Fruit fly (Drosophila melanogaster) whole organism, embryonic: ENCODE data around the gene CG46427.

Source experiments
- ATbp ChIP-seq: fragments of 200-800 bp; sonication (Bioruptor generic); optimal IDR thresholded peaks from 2 replicates; lab custom pipeline; 2017; ENCODE audit warnings: missing biosample characterization, mild to moderate bottlenecking, missing genetic modification characterization, missing genetic modification reagents
- CG10267 ChIP-seq: fragments of 200-800 bp; sonication (Bioruptor generic); optimal IDR thresholded peaks from 2 replicates; lab custom pipeline; 2018; ENCODE audit warnings: missing biosample characterization, mild to moderate bottlenecking, missing genetic modification characterization, moderate library complexity
- CG10654 ChIP-seq: fragments of 200-800 bp; sonication (Bioruptor generic); optimal IDR thresholded peaks from 2 replicates; lab custom pipeline; 2016; ENCODE audit warnings: missing biosample characterization, missing genetic modification characterization
- CG11695 ChIP-seq: fragments of 200-800 bp; sonication (Bioruptor generic); IDR thresholded peaks from 3 replicates; pipeline ENCODE4 v1.3.6; 2022; ENCODE audit warnings: missing biosample characterization, missing genetic modification characterization
- CG11696 ChIP-seq: fragments of 200-800 bp; sonication (Bioruptor generic); IDR thresholded peaks from 2 replicates; pipeline ENCODE4 v1.3.6; 2022; ENCODE audit warnings: missing biosample characterization, missing genetic modification characterization
- CG11723 ChIP-seq: fragments of 200-800 bp; sonication (Bioruptor generic); optimal IDR thresholded peaks from 2 replicates; lab custom pipeline; 2017; ENCODE audit warnings: missing biosample characterization, mild to moderate bottlenecking, missing genetic modification characterization
- CG12071 ChIP-seq: fragments of 200-800 bp; sonication (Bioruptor generic); optimal IDR thresholded peaks from 3 replicates; lab custom pipeline; 2018; ENCODE audit warnings: missing biosample characterization, mild to moderate bottlenecking, missing genetic modification characterization
- CG13775 ChIP-seq: fragments of 200-800 bp; sonication (Bioruptor generic); optimal IDR thresholded peaks from 3 replicates; lab custom pipeline; 2017; ENCODE audit warnings: missing biosample characterization, mild to moderate bottlenecking, missing genetic modification characterization
- CG13894 ChIP-seq: fragments of 200-800 bp; sonication (Bioruptor generic); optimal IDR thresholded peaks from 3 replicates; lab custom pipeline; 2018; ENCODE audit warnings: missing biosample characterization, mild to moderate bottlenecking, missing genetic modification characterization, moderate library complexity
- CG15011 ChIP-seq: fragments of 200-800 bp; sonication (Bioruptor generic); optimal IDR thresholded peaks from 3 replicates; lab custom pipeline; 2018; ENCODE audit warnings: missing biosample characterization, mild to moderate bottlenecking, missing genetic modification characterization
- CG15073 ChIP-seq: fragments of 200-800 bp; sonication (Bioruptor generic); optimal IDR thresholded peaks from 2 replicates; lab custom pipeline; 2016; ENCODE audit warnings: missing biosample characterization, missing genetic modification characterization
- CG1603 ChIP-seq: fragments of 200-800 bp; sonication (Bioruptor generic); optimal IDR thresholded peaks from 2 replicates; lab custom pipeline; 2019; ENCODE audit warnings: missing biosample characterization, mild to moderate bottlenecking, missing genetic modification characterization, moderate library complexity
- CG16863 ChIP-seq: fragments of 200-800 bp; sonication (Bioruptor generic); optimal IDR thresholded peaks from 3 replicates; lab custom pipeline; 2016; ENCODE audit warnings: missing biosample characterization, missing genetic modification characterization
- CG1792 ChIP-seq: fragments of 200-800 bp; sonication (Bioruptor generic); optimal IDR thresholded peaks from 2 replicates; lab custom pipeline; 2016; ENCODE audit warnings: missing biosample characterization, missing genetic modification characterization
- CG18011 ChIP-seq: fragments of 200-800 bp; sonication (Bioruptor generic); optimal IDR thresholded peaks from 2 replicates; lab custom pipeline; 2017; ENCODE audit warnings: missing biosample characterization, missing genetic modification characterization, mild to moderate bottlenecking, moderate library complexity, missing genotype
- CG18764 ChIP-seq: fragments of 200-800 bp; sonication (Bioruptor generic); optimal IDR thresholded peaks from 3 replicates; lab custom pipeline; 2016; ENCODE audit warnings: missing biosample characterization, missing genetic modification characterization
- CG32532 ChIP-seq: fragments of 200-800 bp; sonication (Bioruptor generic); IDR thresholded peaks from 2 replicates; pipeline ENCODE4 v1.3.6; 2022; ENCODE audit warnings: missing biosample characterization, missing genetic modification characterization
- CG33557 ChIP-seq: fragments of 200-800 bp; sonication (Bioruptor generic); optimal IDR thresholded peaks from 2 replicates; lab custom pipeline; 2019; ENCODE audit warnings: missing biosample characterization, mild to moderate bottlenecking, missing genetic modification characterization, moderate library complexity
- CG3847 ChIP-seq: fragments of 200-800 bp; sonication (Bioruptor generic); IDR thresholded peaks from 2 replicates; pipeline ENCODE4 v1.3.6; 2022; ENCODE audit warnings: missing biosample characterization, missing genetic modification characterization
- CG42726 ChIP-seq: fragments of 200-800 bp; sonication (Bioruptor generic); IDR thresholded peaks from 2 replicates; pipeline ENCODE4 v1.3.6; 2022; ENCODE audit warnings: missing biosample characterization, missing genetic modification characterization; ENCODE audit not compliant: partially characterized antibody
- CG43689 ChIP-seq: fragments of 200-800 bp; sonication (Bioruptor generic); IDR thresholded peaks from 2 replicates; pipeline ENCODE4 v1.3.6; 2022; ENCODE audit warnings: missing biosample characterization, missing genetic modification characterization
- CG4730 ChIP-seq: fragments of 200-800 bp; sonication (Bioruptor generic); IDR thresholded peaks from 2 replicates; pipeline ENCODE4 v1.3.6; 2022; ENCODE audit warnings: missing biosample characterization, missing genetic modification characterization
- CG7357 ChIP-seq: fragments of 200-800 bp; sonication (Bioruptor generic); IDR thresholded peaks from 3 replicates; pipeline ENCODE4 v1.3.6; 2022; ENCODE audit warnings: missing biosample characterization, missing genetic modification characterization
- CG9727 ChIP-seq: fragments of 200-800 bp; sonication (Bioruptor generic); optimal IDR thresholded peaks from 3 replicates; lab custom pipeline; 2017; ENCODE audit warnings: missing biosample characterization, mild to moderate bottlenecking, missing genetic modification characterization
- Dfd ChIP-seq, 2 experiments: fragments of >200 bp; optimal IDR thresholded peaks; 2 replicates each; lab custom pipeline; 2017; ENCODE audit warnings: missing biosample characterization in 2 of 2, missing genetic modification characterization in 2 of 2
- E2f1 ChIP-seq: fragments of 200-800 bp; sonication (Bioruptor generic); IDR thresholded peaks from 2 replicates; pipeline ENCODE4 v1.3.6; 2022; ENCODE audit warnings: missing biosample characterization, missing genetic modification characterization
- Hr3 ChIP-seq: fragments of 200-800 bp; sonication (Bioruptor generic); optimal IDR thresholded peaks from 3 replicates; lab custom pipeline; 2016; ENCODE audit warnings: missing biosample characterization, missing genetic modification characterization
- Hr78 ChIP-seq, 2 experiments: fragments of 200-800 bp in 1 of 2; fragments of >200 bp in 1 of 2; sonication (Bioruptor generic) in 1 of 2; optimal IDR thresholded peaks; 2 replicates each; lab custom pipeline; 2017 to 2019; ENCODE audit warnings: missing biosample characterization in 2 of 2, missing genetic modification characterization in 2 of 2, mild to moderate bottlenecking in 1 of 2, moderate library complexity in 1 of 2
- Med ChIP-seq: fragments of 200-800 bp; sonication (Bioruptor generic); peaks from one replicate; lab custom pipeline; 2016; ENCODE audit warnings: missing biosample characterization, missing genetic modification characterization, mild to moderate bottlenecking, inconsistent platforms, moderate library complexity
- Neu2 ChIP-seq: fragments of 200-800 bp; sonication (Bioruptor generic); optimal IDR thresholded peaks from 3 replicates; lab custom pipeline; 2016; ENCODE audit warnings: missing biosample characterization, missing genetic modification characterization, borderline replicate concordance
- Nf-YC ChIP-seq: fragments of 200-800 bp; optimal IDR thresholded peaks from 3 replicates; lab custom pipeline; 2019; ENCODE audit warnings: missing biosample characterization, mild to moderate bottlenecking, missing genetic modification characterization, moderate library complexity
- Sox100B ChIP-seq: fragments of 200-800 bp; sonication (Bioruptor generic); optimal IDR thresholded peaks from 3 replicates; lab custom pipeline; 2018; ENCODE audit warnings: missing biosample characterization, mild to moderate bottlenecking, missing genetic modification characterization
- TFAM ChIP-seq: fragments of 200-800 bp; sonication (Bioruptor generic); optimal IDR thresholded peaks from 2 replicates; lab custom pipeline; 2017; ENCODE audit warnings: missing biosample characterization, missing genetic modification characterization, inconsistent platforms
- abd-A ChIP-seq: fragments of 200-800 bp; sonication (Bioruptor generic); optimal IDR thresholded peaks from 3 replicates; lab custom pipeline; 2019; ENCODE audit warnings: missing biosample characterization, mild to moderate bottlenecking, missing genetic modification characterization, moderate library complexity
- ac ChIP-seq: fragments of 200-800 bp; sonication (Bioruptor generic); optimal IDR thresholded peaks from 3 replicates; lab custom pipeline; 2017; ENCODE audit warnings: missing biosample characterization, mild to moderate bottlenecking, missing genetic modification characterization
- aop ChIP-seq: fragments of 200-800 bp; sonication (Bioruptor generic); IDR thresholded peaks from 2 replicates; pipeline ENCODE4 v1.3.6; 2022; ENCODE audit warnings: missing biosample characterization, missing genetic modification characterization
- bigmax ChIP-seq: fragments of 200-800 bp; sonication (Bioruptor generic); optimal IDR thresholded peaks from 2 replicates; lab custom pipeline; 2018; ENCODE audit warnings: missing biosample characterization, mild to moderate bottlenecking, missing genetic modification characterization
- caup ChIP-seq: fragments of 200-800 bp; sonication (Bioruptor generic); optimal IDR thresholded peaks from 3 replicates; lab custom pipeline; 2017; ENCODE audit warnings: missing biosample characterization, mild to moderate bottlenecking, missing genetic modification characterization, moderate library complexity; ENCODE audit not compliant: severe bottlenecking
- dysf ChIP-seq: fragments of 200-800 bp; sonication (Bioruptor generic); IDR thresholded peaks from 3 replicates; pipeline ENCODE4 v1.3.6; 2022; ENCODE audit warnings: missing biosample characterization, missing genetic modification characterization
- gce ChIP-seq: fragments of 200-800 bp; sonication (Bioruptor generic); IDR thresholded peaks from 3 replicates; pipeline ENCODE4 v1.3.6; 2022; ENCODE audit warnings: missing biosample characterization, missing genetic modification characterization
- gsb ChIP-seq: fragments of 200-800 bp; sonication (Bioruptor generic); IDR thresholded peaks from 2 replicates; pipeline ENCODE4 v1.3.6; 2022; ENCODE audit warnings: missing biosample characterization, missing genetic modification characterization
- gt ChIP-seq: fragments of 200-800 bp; sonication (Bioruptor generic); IDR thresholded peaks from 2 replicates; pipeline ENCODE4 v1.3.6; 2022; ENCODE audit warnings: missing biosample characterization, missing genetic modification characterization
- klu ChIP-seq: fragments of 200-800 bp; sonication (Bioruptor generic); IDR thresholded peaks from 2 replicates; pipeline ENCODE4 v1.3.6; 2022; ENCODE audit warnings: missing biosample characterization, missing genetic modification characterization
- mam ChIP-seq: fragments of 200-800 bp; sonication (Bioruptor generic); optimal IDR thresholded peaks from 3 replicates; lab custom pipeline; 2016; ENCODE audit warnings: missing biosample characterization, missing genetic modification characterization
- mirr ChIP-seq: fragments of 200-800 bp; sonication (Bioruptor generic); optimal IDR thresholded peaks from 3 replicates; lab custom pipeline; 2018; ENCODE audit warnings: missing biosample characterization, mild to moderate bottlenecking, missing genetic modification characterization
- pan ChIP-seq, 4 experiments: fragments of >200 bp in 3 of 4; fragments of 200-800 bp in 1 of 4; sonication (Bioruptor generic) in 1 of 4; optimal IDR thresholded peaks in 3 of 4; IDR thresholded peaks in 1 of 4; 2 replicates each; pipeline versions ENCODE4 v1.3.6 to Lab custom; 2017 to 2022; ENCODE audit warnings: missing biosample characterization in 2 of 4, missing genetic modification characterization in 2 of 4, mixed read lengths in 1 of 4
- run ChIP-seq: fragments of 200-800 bp; sonication (Bioruptor generic); optimal IDR thresholded peaks from 3 replicates; lab custom pipeline; 2018; ENCODE audit warnings: missing biosample characterization, mild to moderate bottlenecking, missing genetic modification characterization
- schlank ChIP-seq: fragments of 200-800 bp; sonication (Bioruptor generic); optimal IDR thresholded peaks from 2 replicates; lab custom pipeline; 2018; ENCODE audit warnings: missing biosample characterization, mild to moderate bottlenecking, missing genetic modification characterization
- sens ChIP-seq: fragments of 200-800 bp; sonication (Bioruptor generic); peaks from one replicate; lab custom pipeline; 2016; ENCODE audit warnings: missing biosample characterization, missing genetic modification characterization
- ssp ChIP-seq: fragments of 200-800 bp; sonication (Bioruptor generic); IDR thresholded peaks from 2 replicates; pipeline ENCODE4 v1.3.6; 2022; ENCODE audit warnings: missing biosample characterization, missing genetic modification characterization
- sug ChIP-seq: fragments of 200-800 bp; optimal IDR thresholded peaks from 2 replicates; lab custom pipeline; 2019; ENCODE audit warnings: missing biosample characterization, mild to moderate bottlenecking, missing genetic modification characterization, moderate library complexity

CG46427 gene

DNA sequence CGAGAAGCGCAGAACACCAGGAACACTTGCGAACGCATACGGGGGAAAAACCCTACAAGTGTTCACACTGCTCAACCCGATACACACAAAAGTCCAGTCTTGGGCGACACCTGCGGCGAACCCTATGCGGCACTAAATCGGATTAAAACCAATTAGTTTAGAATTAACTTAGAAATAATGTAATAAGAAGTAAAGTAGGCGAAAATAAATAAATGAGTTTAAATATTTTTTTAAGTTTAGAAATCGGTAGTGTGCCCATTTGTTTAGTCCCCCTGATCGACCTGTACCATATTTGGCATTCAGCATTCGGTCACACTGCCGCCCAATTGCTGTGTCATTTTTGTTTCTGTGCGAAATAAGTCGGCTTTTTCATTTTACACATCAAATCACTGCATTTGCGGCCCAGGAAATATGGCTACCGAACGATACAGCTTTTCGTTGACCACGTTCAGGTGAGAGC is 7.9 kb downstream of the CG46427 start, which contains the start of gene Prosalpha2 (continued):
- TF ChIP-seq pan (optimal IDR thresholded peaks at IDR 0.05; lab: Kevin White, UChicago) (no peak), pan (GFP tag; optimal IDR thresholded peaks at IDR 0.05 in 1 of 2, IDR thresholded peaks at IDR 0.05 in 1 of 2) (no peak), E2f1 (GFP tag; lab: Robert Waterston, UW) (no peak), Nf-YC (tag; lab: Kevin White, UChicago) (peak; percentile 30), CG15073 (no peak), CG10654 (GFP tag; lab: Kevin White, UChicago) (no peak), CG43689 (no peak), schlank (no peak), sug (tag; lab: Kevin White, UChicago) (peak; percentile 40), CG10267 (tag; lab: Kevin White, UChicago) (peak; percentile 45), CG18011 (GFP tag; lab: Kevin White, UChicago) (no peak), CG33557 (GFP tag; lab: Kevin White, UChicago) (no peak), Med (GFP tag; lab: Kevin White, UChicago) (peak; percentile 73), CG11695 (GFP tag; lab: Robert Waterston, UW) (no peak), run (tag; lab: Kevin White, UChicago) (no peak), abd-A (tag; lab: Kevin White, UChicago) (no peak), bigmax (GFP tag; lab: Kevin White, UChicago) (no peak), Hr78 (GFP tag; optimal IDR thresholded peaks at IDR 0.05; lab: Kevin White, UChicago) (no peak), klu (GFP tag; lab: Robert Waterston, UW) (no peak), gsb (GFP tag; lab: Robert Waterston, UW) (no peak), sens (GFP tag; lab: Kevin White, UChicago) (peak; percentile 33), Sox100B (GFP tag; lab: Kevin White, UChicago) (no peak), TFAM (no peak), Hr3 (no peak), CG32532 (peak; percentile 30; the same call in 1 of the 2 replicates), CG11723 (GFP tag; lab: Kevin White, UChicago) (no peak), ssp (GFP tag; lab: Robert Waterston, UW) (peak; percentile 38), CG16863 (GFP tag; lab: Kevin White, UChicago) (no peak), gce (GFP tag; lab: Robert Waterston, UW) (no peak), caup (GFP tag; lab: Kevin White, UChicago) (no peak), Dfd (GFP tag; optimal IDR thresholded peaks at IDR 0.05; lab: Kevin White, UChicago) (no peak), CG1603 (tag; lab: Kevin White, UChicago) (peak; percentile 55), CG4730 (GFP tag; lab: Robert Waterston, UW) (no peak), CG9727 (GFP tag; lab: Kevin White, UChicago) (no peak), CG42726 (GFP tag; lab: Robert Waterston, UW) (no peak), CG13775 (GFP tag; lab: Kevin White, UChicago) (peak; percentile 5), CG1792 (GFP tag; lab: Kevin White, UChicago) (no peak), CG15011 (GFP tag; lab: Kevin White, UChicago) (no peak), ATbp (GFP tag; lab: Kevin White, UChicago) (no peak), ac (GFP tag; lab: Kevin White, UChicago) (no peak), mirr (GFP tag; lab: Kevin White, UChicago) (no peak), CG7357 (GFP tag; lab: Robert Waterston, UW) (peak; percentile 93), CG12071 (GFP tag; lab: Kevin White, UChicago) (no peak), CG3847 (GFP tag; lab: Robert Waterston, UW) (no peak), Neu2 (GFP tag; lab: Kevin White, UChicago) (no peak), mam (GFP tag; lab: Kevin White, UChicago) (no peak), CG13894 (tag; lab: Kevin White, UChicago) (peak; percentile 23), gt (no peak), dysf (peak; percentile 32; the same call in 1 of the 3 replicates), CG18764 (no peak), CG11696 (GFP tag; lab: Robert Waterston, UW) (no peak), aop (GFP tag; lab: Robert Waterston, UW) (no peak)
